Worm (Caenorhabditis elegans): ENCODE data around the gene F02D10.2.

The F02D10.2 gene

ce11 chrX:13511796-13512195 lies 48.1 kb upstream of the F02D10.2 start (continued):
- TF ChIP-seq blmp-1 (tag; optimal IDR thresholded peaks at IDR 0.05), result peak; percentile 16
- TF ChIP-seq dpl-1 (GFP tag; optimal IDR thresholded peaks at IDR 0.05), result peak in 1 of 3 experiments; percentile 19
- peak; percentile 39 for TF ChIP-seq irx-1 (tag; optimal IDR thresholded peaks at IDR 0.05)
- peak; percentile 79 for TF ChIP-seq snu-23 (GFP tag; optimal IDR thresholded peaks at IDR 0.05)
- TF ChIP-seq nhr-11 (tag; optimal IDR thresholded peaks at IDR 0.05), result no peak
- TF ChIP-seq nhr-90 (tag; optimal IDR thresholded peaks at IDR 0.05; ENCODE audit: poor library complexity), result peak; percentile 62
- TF ChIP-seq egl-13 (tag; optimal IDR thresholded peaks at IDR 0.05), result no peak
- TF ChIP-seq lir-3 (tag; optimal IDR thresholded peaks at IDR 0.05; ENCODE audit: poor library complexity), result peak; percentile 47
- peak; percentile 34 for TF ChIP-seq unc-86 (tag; optimal IDR thresholded peaks at IDR 0.05)
- TF ChIP-seq Y116A8C.19 (tag; optimal IDR thresholded peaks at IDR 0.05; ENCODE audit: borderline replicate concordance), result no peak
- TF ChIP-seq ztf-11 (tag; optimal IDR thresholded peaks at IDR 0.05), result peak in 1 of 2 experiments; percentile 32
- TF ChIP-seq sup-37 (GFP tag; optimal IDR thresholded peaks at IDR 0.05), result no peak
- TF ChIP-seq lin-39 (tag; optimal IDR thresholded peaks at IDR 0.05), result no peak
- TF ChIP-seq rnt-1 (tag; optimal IDR thresholded peaks at IDR 0.05), result peak; percentile 39
- no peak for TF ChIP-seq sox-4 (tag; optimal IDR thresholded peaks at IDR 0.05)
- peak; percentile 61 for TF ChIP-seq nhr-20 (tag; optimal IDR thresholded peaks at IDR 0.05)
- TF ChIP-seq nhr-47 (tag; optimal IDR thresholded peaks at IDR 0.05), result peak; percentile 76
- no peak for TF ChIP-seq grh-1 (GFP tag; IDR thresholded peaks at IDR 0.05)
- TF ChIP-seq pag-3 (tag; optimal IDR thresholded peaks at IDR 0.05; ENCODE audit: borderline replicate concordance, insufficient read depth), result no peak
- TF ChIP-seq lin-13 (GFP tag; optimal IDR thresholded peaks at IDR 0.05), result no peak
- TF ChIP-seq tlp-1 (tag; optimal IDR thresholded peaks at IDR 0.05), result no peak
- TF ChIP-seq ceh-82 (tag; optimal IDR thresholded peaks at IDR 0.05), result peak in 2 of 3 experiments; percentile 6 to 46
- TF ChIP-seq elt-2 (tag; optimal IDR thresholded peaks at IDR 0.05), result no peak
- no peak for TF ChIP-seq aha-1 (tag; optimal IDR thresholded peaks at IDR 0.05)

ce11 chrX:13510997-13511396 lies 47.3 kb upstream of the F02D10.2 start, which contains the start of gene col-185:
TSS of gene col-185 (minus strand) at chrX:13511097.
- no peak for TF ChIP-seq C16A3.4 (tag; optimal IDR thresholded peaks at IDR 0.05)
- no peak for TF ChIP-seq mep-1 (tag; optimal IDR thresholded peaks at IDR 0.05)
- no peak for TF ChIP-seq nhr-47 (tag; optimal IDR thresholded peaks at IDR 0.05)
- TF ChIP-seq grh-1 (GFP tag; IDR thresholded peaks at IDR 0.05), result no peak
- no peak for TF ChIP-seq tbx-2 (tag; optimal IDR thresholded peaks at IDR 0.05)

- TF ChIP-seq pag-3 (tag; optimal IDR thresholded peaks at IDR 0.05; ENCODE audit: borderline replicate concordance, insufficient read depth), result no peak
- no peak for TF ChIP-seq alr-1 (tag; optimal IDR thresholded peaks at IDR 0.05; ENCODE audit: borderline replicate concordance)
- no peak for TF ChIP-seq nhr-237 (tag; optimal IDR thresholded peaks at IDR 0.05)
- no peak for TF ChIP-seq ceh-8 (GFP tag; optimal IDR thresholded peaks at IDR 0.05)
- TF ChIP-seq sptf-1 (tag; optimal IDR thresholded peaks at IDR 0.05), result no peak
- no peak for TF ChIP-seq nhr-11 (tag; optimal IDR thresholded peaks at IDR 0.05)
- TF ChIP-seq ces-1 (GFP tag; optimal IDR thresholded peaks at IDR 0.05), result no peak
- no peak for TF ChIP-seq nhr-20 (tag; optimal IDR thresholded peaks at IDR 0.05)
- TF ChIP-seq jun-1 (tag; optimal IDR thresholded peaks at IDR 0.05), result no peak
- no peak for TF ChIP-seq aly-2 (tag; optimal IDR thresholded peaks at IDR 0.05)
- no peak for TF ChIP-seq ceh-90 (tag; optimal IDR thresholded peaks at IDR 0.05)
- TF ChIP-seq unc-62 (GFP tag; optimal IDR thresholded peaks at IDR 0.05), result no peak
Observed at ce11 chrX:13510234-13510837, 46.6 kb upstream of the F02D10.2 start.

DNA sequence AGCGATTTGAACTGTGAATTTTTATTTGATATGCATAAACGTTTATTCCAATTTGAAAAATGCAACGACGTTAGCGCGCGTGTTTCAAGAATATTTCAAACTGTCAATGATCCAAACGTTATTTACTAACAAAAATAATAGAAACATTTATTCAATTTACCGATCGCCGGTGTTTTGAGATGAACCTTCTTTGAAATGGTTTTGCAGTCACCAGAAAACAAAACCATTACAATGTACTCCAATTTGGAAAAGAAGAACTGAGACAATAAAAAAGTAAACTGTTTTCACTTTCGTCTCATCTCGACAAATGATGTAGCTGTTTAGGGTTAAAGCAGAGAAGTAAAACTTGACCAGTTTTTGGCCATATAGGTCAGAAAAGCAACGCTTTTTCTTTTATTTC lies 43.5 kb upstream of the F02D10.2 start, which contains the start of gene H06A10.1:
TSS of gene H06A10.1 (plus strand) at position 301 of the 400 bp plus-strand sequence.
- TF ChIP-seq nhr-85 (tag) (no peak), vab-15 (tag; optimal IDR thresholded peaks at IDR 0.05) (no peak), elt-2 (tag; optimal IDR thresholded peaks at IDR 0.05) (no peak), lin-13 (GFP tag; optimal IDR thresholded peaks at IDR 0.05) (no peak), dpl-1 (GFP tag; optimal IDR thresholded peaks at IDR 0.05) (no peak), nhr-28 (tag; optimal IDR thresholded peaks at IDR 0.05) (no peak), fkh-10 (GFP tag; optimal IDR thresholded peaks at IDR 0.05) (no peak), snu-23 (GFP tag; optimal IDR thresholded peaks at IDR 0.05) (no peak), aly-2 (tag; optimal IDR thresholded peaks at IDR 0.05) (no peak), fkh-8 (tag; optimal IDR thresholded peaks at IDR 0.05) (no peak), nhr-76 (tag; optimal IDR thresholded peaks at IDR 0.05) (no peak), ceh-8 (GFP tag; optimal IDR thresholded peaks at IDR 0.05) (no peak), ceh-88 (GFP tag; IDR thresholded peaks at IDR 0.05) (no peak), nhr-90 (tag; optimal IDR thresholded peaks at IDR 0.05; ENCODE audit: poor library complexity) (no peak), ets-5 (GFP tag; IDR thresholded peaks at IDR 0.05) (no peak), nhr-84 (tag; optimal IDR thresholded peaks at IDR 0.05) (no peak), nhr-47 (tag; optimal IDR thresholded peaks at IDR 0.05) (no peak), unc-98 (GFP tag; IDR thresholded peaks at IDR 0.05) (no peak), tbx-2 (tag; optimal IDR thresholded peaks at IDR 0.05) (no peak)

Data from whole organism, L1 larva.